Fruit fly (Drosophila melanogaster) whole organism, embryonic: ENCODE results near the gene Cpr30B.

Experiments used
- Awh ChIP-seq: fragments of 200-800 bp; sonication (Bioruptor generic); IDR thresholded peaks from 2 replicates; pipeline ENCODE4, ENCODE4 v1.3.6; 2022; ENCODE audit warnings: missing biosample characterization, missing genetic modification characterization
- BEAF-32 ChIP-seq: fragments of 200-800 bp; sonication (Bioruptor generic); optimal IDR thresholded peaks from 3 replicates; lab custom pipeline; 2017; ENCODE audit warnings: missing biosample characterization, missing genetic modification characterization, mild to moderate bottlenecking, moderate library complexity, missing genetic modification reagents
- CG11093 ChIP-seq: fragments of 200-800 bp; sonication (Bioruptor generic); IDR thresholded peaks from 3 replicates; pipeline ENCODE4 v1.3.6; 2022; ENCODE audit warnings: missing biosample characterization, missing genetic modification characterization
- CG13624 ChIP-seq: fragments of 200-800 bp; sonication (Bioruptor generic); optimal IDR thresholded peaks from 2 replicates; lab custom pipeline; 2016; ENCODE audit warnings: missing biosample characterization, missing genetic modification characterization
- CG17186 ChIP-seq: fragments of 200-800 bp; sonication (Bioruptor generic); optimal IDR thresholded peaks from 3 replicates; lab custom pipeline; 2017; ENCODE audit warnings: missing biosample characterization, missing genetic modification reagents, missing genetic modification characterization
- CG17385 ChIP-seq: fragments of 200-800 bp; sonication (Bioruptor generic); optimal IDR thresholded peaks from 3 replicates; lab custom pipeline; 2018; ENCODE audit warnings: missing biosample characterization, mild to moderate bottlenecking, missing genetic modification characterization
- CG2116 ChIP-seq: fragments of 200-800 bp; sonication (Bioruptor generic); optimal IDR thresholded peaks from 3 replicates; lab custom pipeline; 2018; ENCODE audit warnings: missing biosample characterization, mild to moderate bottlenecking, missing genetic modification characterization
- CG2712 ChIP-seq: fragments of 200-800 bp; optimal IDR thresholded peaks from 3 replicates; lab custom pipeline; 2019; ENCODE audit warnings: missing biosample characterization, mild to moderate bottlenecking, missing genetic modification characterization, moderate library complexity
- CG30403 ChIP-seq: fragments of 200-800 bp; sonication (Bioruptor generic); optimal IDR thresholded peaks from 3 replicates; lab custom pipeline; 2016; ENCODE audit warnings: missing biosample characterization, missing genetic modification characterization
- CG34422 ChIP-seq: fragments of 200-800 bp; sonication (Bioruptor generic); IDR thresholded peaks from 3 replicates; pipeline ENCODE4 v1.3.6; 2022; ENCODE audit warnings: missing biosample characterization, missing genetic modification characterization
- CG4282 ChIP-seq: fragments of 200-800 bp; sonication (Bioruptor generic); optimal IDR thresholded peaks from 2 replicates; lab custom pipeline; 2016; ENCODE audit warnings: missing biosample characterization, missing genetic modification characterization
- CG4404 ChIP-seq: fragments of 200-800 bp; sonication (Bioruptor generic); IDR thresholded peaks from 2 replicates; pipeline ENCODE4 v1.3.6; 2022; ENCODE audit warnings: missing biosample characterization, missing genetic modification characterization
- CG4854 ChIP-seq: fragments of 200-800 bp; sonication (Bioruptor generic); optimal IDR thresholded peaks from 2 replicates; lab custom pipeline; 2016; ENCODE audit warnings: missing biosample characterization, missing genetic modification characterization, inconsistent platforms
- CG5180 ChIP-seq: fragments of 200-800 bp; sonication (Bioruptor generic); optimal IDR thresholded peaks from 3 replicates; lab custom pipeline; 2017; ENCODE audit warnings: missing biosample characterization, missing genetic modification characterization, mild to moderate bottlenecking, moderate library complexity, missing genetic modification reagents
- CG6854 ChIP-seq: fragments of 200-800 bp; sonication (Bioruptor generic); optimal IDR thresholded peaks from 3 replicates; lab custom pipeline; 2017; ENCODE audit warnings: missing biosample characterization, mild to moderate bottlenecking, missing genetic modification characterization
- CG8281 ChIP-seq: fragments of 200-800 bp; sonication (Bioruptor generic); optimal IDR thresholded peaks from 2 replicates; lab custom pipeline; 2018; ENCODE audit warnings: missing biosample characterization, mild to moderate bottlenecking, missing genetic modification characterization, moderate library complexity
- Dek ChIP-seq: fragments of 200-800 bp; sonication (Bioruptor generic); optimal IDR thresholded peaks from 3 replicates; lab custom pipeline; 2019; ENCODE audit warnings: missing biosample characterization, mild to moderate bottlenecking, missing genetic modification characterization, moderate library complexity
- Dll ChIP-seq: fragments of 200-800 bp; sonication (Bioruptor generic); IDR thresholded peaks from 4 replicates; pipeline ENCODE4 v1.3.6; 2022; ENCODE audit warnings: missing biosample characterization, missing genetic modification characterization; ENCODE audit not compliant: partially characterized antibody
- Doc2 ChIP-seq: fragments of 200-800 bp; sonication (Bioruptor generic); IDR thresholded peaks from 2 replicates; pipeline ENCODE4 v1.3.6; 2022; ENCODE audit warnings: missing biosample characterization, missing genetic modification characterization
- HmgD ChIP-seq: fragments of 200-800 bp; sonication (Bioruptor generic); optimal IDR thresholded peaks from 3 replicates; lab custom pipeline; 2016; ENCODE audit warnings: missing biosample characterization, missing genetic modification characterization
- HmgZ ChIP-seq: fragments of 200-800 bp; sonication (Bioruptor generic); optimal IDR thresholded peaks from 2 replicates; lab custom pipeline; 2018; ENCODE audit warnings: missing biosample characterization, mild to moderate bottlenecking, missing genetic modification characterization
- Hsf ChIP-seq: fragments of 200-800 bp; sonication (Bioruptor generic); optimal IDR thresholded peaks from 3 replicates; lab custom pipeline; 2016; ENCODE audit warnings: missing biosample characterization, missing genetic modification characterization
- Kr ChIP-seq: fragments of 200-800 bp; sonication (Bioruptor generic); optimal IDR thresholded peaks from 2 replicates; lab custom pipeline; 2017; ENCODE audit warnings: missing biosample characterization, mild to moderate bottlenecking, missing genetic modification characterization
- NC2α ChIP-seq: fragments of 200-800 bp; sonication (Bioruptor generic); optimal IDR thresholded peaks from 2 replicates; lab custom pipeline; 2016; ENCODE audit warnings: missing biosample characterization, missing genetic modification characterization
- NFAT ChIP-seq: fragments of 200-800 bp; sonication (Bioruptor generic); IDR thresholded peaks from 2 replicates; pipeline ENCODE4 v1.3.6; 2022; ENCODE audit warnings: missing biosample characterization, missing genetic modification characterization
- NK7.1 ChIP-seq: fragments of 200-800 bp; sonication (Bioruptor generic); optimal IDR thresholded peaks from 3 replicates; lab custom pipeline; 2016; ENCODE audit warnings: missing biosample characterization, missing genetic modification characterization
- Pdp1 ChIP-seq, 2 experiments: fragments of 200-800 bp; sonication (Bioruptor generic); optimal IDR thresholded peaks; 3 replicates each; lab custom pipeline; 2016; ENCODE audit warnings: missing biosample characterization in 2 of 2, missing genetic modification characterization in 2 of 2, mild to moderate bottlenecking in 1 of 2, moderate library complexity in 1 of 2
- Ravus ChIP-seq: fragments of 200-800 bp; sonication (Bioruptor generic); IDR thresholded peaks from 2 replicates; pipeline ENCODE4 v1.3.6; 2022; ENCODE audit warnings: missing biosample characterization, missing genetic modification characterization
- Xrp1 ChIP-seq: fragments of 200-800 bp; sonication (Bioruptor generic); IDR thresholded peaks from 2 replicates; pipeline ENCODE4 v1.3.6; 2022; ENCODE audit warnings: missing biosample characterization, missing genetic modification characterization
- ac ChIP-seq: fragments of 200-800 bp; sonication (Bioruptor generic); optimal IDR thresholded peaks from 3 replicates; lab custom pipeline; 2017; ENCODE audit warnings: missing biosample characterization, mild to moderate bottlenecking, missing genetic modification characterization
- ato ChIP-seq: fragments of 200-800 bp; sonication (Bioruptor generic); IDR thresholded peaks from 2 replicates; pipeline ENCODE4 v1.3.6; 2022; ENCODE audit warnings: missing biosample characterization, missing genetic modification characterization; ENCODE audit not compliant: partially characterized antibody
- crc ChIP-seq: fragments of 200-800 bp; sonication (Bioruptor generic); optimal IDR thresholded peaks from 2 replicates; lab custom pipeline; 2016; ENCODE audit warnings: missing biosample characterization, missing genetic modification characterization
- crol ChIP-seq: fragments of 200-800 bp; sonication (Bioruptor generic); IDR thresholded peaks from 2 replicates; pipeline ENCODE4 v1.3.6; 2022; ENCODE audit warnings: missing biosample characterization, missing genetic modification characterization
- crp ChIP-seq, 2 experiments: fragments of 200-800 bp; sonication (Bioruptor generic); optimal IDR thresholded peaks; 2 replicates in 1 of 2; 3 replicates in 1 of 2; lab custom pipeline; 2017; ENCODE audit warnings: missing biosample characterization in 2 of 2, missing genetic modification characterization in 2 of 2, mild to moderate bottlenecking in 1 of 2, moderate library complexity in 1 of 2
- da ChIP-seq: fragments of 200-800 bp; sonication (Bioruptor generic); optimal IDR thresholded peaks from 2 replicates; lab custom pipeline; 2016; ENCODE audit warnings: missing biosample characterization, missing genetic modification characterization
- dmrt99B ChIP-seq: fragments of 200-800 bp; sonication (Bioruptor generic); optimal IDR thresholded peaks from 2 replicates; lab custom pipeline; 2018; ENCODE audit warnings: missing biosample characterization, mild to moderate bottlenecking, missing genetic modification characterization, moderate library complexity
- gro ChIP-seq: fragments of 200-800 bp; sonication (Bioruptor generic); optimal IDR thresholded peaks from 2 replicates; lab custom pipeline; 2016; ENCODE audit warnings: missing biosample characterization, missing genetic modification characterization
- her ChIP-seq: fragments of 200-800 bp; sonication (Bioruptor generic); optimal IDR thresholded peaks from 2 replicates; lab custom pipeline; 2016; ENCODE audit warnings: missing biosample characterization, missing genetic modification characterization
- hth ChIP-seq: fragments of >200 bp; optimal IDR thresholded peaks from 2 replicates; lab custom pipeline; 2017; ENCODE audit warnings: inconsistent platforms
- inv ChIP-seq: fragments of 200-800 bp; sonication (Bioruptor generic); IDR thresholded peaks from 2 replicates; pipeline ENCODE4 v1.3.6; 2022; ENCODE audit warnings: missing biosample characterization, missing genetic modification characterization; ENCODE audit not compliant: partially characterized antibody
- odd ChIP-seq: fragments of 200-800 bp; sonication (Bioruptor generic); optimal IDR thresholded peaks from 2 replicates; lab custom pipeline; 2017; ENCODE audit warnings: missing biosample characterization, mild to moderate bottlenecking, missing genetic modification characterization
- p53 ChIP-seq: fragments of 200-800 bp; sonication (Bioruptor generic); optimal IDR thresholded peaks from 2 replicates; lab custom pipeline; 2016; ENCODE audit warnings: missing biosample characterization, missing genetic modification characterization
- pan ChIP-seq, 4 experiments: fragments of >200 bp in 3 of 4; fragments of 200-800 bp in 1 of 4; sonication (Bioruptor generic) in 1 of 4; optimal IDR thresholded peaks in 3 of 4; IDR thresholded peaks in 1 of 4; 2 replicates each; pipeline versions ENCODE4 v1.3.6 to Lab custom; 2017 to 2022; ENCODE audit warnings: missing biosample characterization in 2 of 4, missing genetic modification characterization in 2 of 4, mixed read lengths in 1 of 4
- ranshi ChIP-seq: fragments of 200-800 bp; sonication (Bioruptor generic); IDR thresholded peaks from 2 replicates; pipeline ENCODE4 v1.3.6; 2022; ENCODE audit warnings: missing biosample characterization, missing genetic modification characterization
- repo ChIP-seq: fragments of 200-800 bp; sonication (Bioruptor generic); optimal IDR thresholded peaks from 2 replicates; lab custom pipeline; 2016; ENCODE audit warnings: missing biosample characterization, missing genetic modification characterization
- sens-2 ChIP-seq: fragments of 200-800 bp; sonication (Bioruptor generic); IDR thresholded peaks from 2 replicates; pipeline ENCODE4 v1.3.6; 2022; ENCODE audit warnings: missing biosample characterization, missing genetic modification characterization
- sob ChIP-seq: fragments of 200-800 bp; sonication (Bioruptor generic); IDR thresholded peaks from 2 replicates; pipeline ENCODE4 v1.3.6; 2022; ENCODE audit warnings: missing biosample characterization, missing genetic modification characterization
- stc ChIP-seq: fragments of 200-800 bp; sonication (Bioruptor generic); IDR thresholded peaks from 2 replicates; pipeline ENCODE4 v1.3.6; 2022; ENCODE audit warnings: missing biosample characterization, missing genetic modification characterization
- toy ChIP-seq: fragments of 200-800 bp; sonication (Bioruptor generic); IDR thresholded peaks from 2 replicates; pipeline ENCODE4 v1.3.6; 2022; ENCODE audit warnings: missing biosample characterization, missing genetic modification characterization

The Cpr30B gene

DNA sequence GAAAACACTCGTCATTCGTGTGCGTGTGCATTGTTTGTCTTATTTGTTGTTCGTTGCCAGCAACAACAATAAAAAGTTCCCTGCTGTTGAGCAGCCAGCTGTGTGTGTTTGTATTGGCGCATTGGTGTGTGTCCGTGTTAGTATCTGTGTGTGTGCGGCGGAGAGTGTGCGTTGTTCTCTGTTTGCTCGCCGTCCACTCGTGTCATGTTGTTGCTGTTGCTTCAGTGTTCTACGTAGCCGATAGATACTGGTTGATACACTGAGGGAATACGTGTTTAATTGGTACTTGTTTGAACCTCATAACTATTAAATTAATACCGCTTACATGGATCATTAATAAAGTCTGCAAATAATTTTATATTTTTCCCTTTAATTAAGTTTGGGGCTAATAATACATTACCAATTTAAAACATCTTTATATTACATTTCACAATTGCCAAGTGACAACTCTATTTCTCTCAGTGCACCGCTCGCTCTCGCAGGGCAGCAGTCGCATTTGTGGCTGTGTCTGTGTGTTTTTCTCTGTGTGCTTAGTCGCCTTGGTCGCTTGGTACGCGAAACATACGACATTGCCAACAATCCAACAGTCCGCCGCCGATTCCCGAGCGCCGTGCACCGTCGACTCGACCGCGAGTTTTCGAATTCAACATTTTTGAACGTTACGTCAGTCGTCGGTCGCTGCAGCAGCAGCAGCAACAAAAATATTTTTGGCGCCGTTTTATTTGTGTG is 25.8 kb downstream of the Cpr30B start, which contains the start of gene brwl (continued):
- TF ChIP-seq CG17385 (peak; percentile 96), gro (peak; percentile 97), CG6854 (GFP tag; lab: Kevin White, UChicago) (peak; percentile 99), BEAF-32 (GFP tag; lab: Kevin White, UChicago) (peak; percentile 45), HmgD (GFP tag; lab: Kevin White, UChicago) (peak; percentile 95), ranshi (GFP tag; lab: Robert Waterston, UW) (peak; percentile 98), p53 (GFP tag; lab: Kevin White, UChicago) (peak; percentile 92), odd (peak; percentile 99), repo (GFP tag; lab: Kevin White, UChicago) (peak; percentile 97), dmrt99B (peak; percentile 99), Dll (GFP tag; lab: Robert Waterston, UW) (no peak), Hsf (GFP tag; lab: Kevin White, UChicago) (peak; percentile 99), inv (GFP tag; lab: Robert Waterston, UW) (no peak), da (GFP tag; lab: Kevin White, UChicago) (peak; percentile 95), NK7.1 (GFP tag; lab: Kevin White, UChicago) (peak; percentile 96), crc (peak; percentile 97), CG4854 (peak; percentile 98), Kr (GFP tag; lab: Kevin White, UChicago) (peak; percentile 88), crol (GFP tag; lab: Robert Waterston, UW) (peak; percentile 81), ac (peak; percentile 97), CG13624 (GFP tag; lab: Kevin White, UChicago) (peak; percentile 98), CG4282 (GFP tag; lab: Kevin White, UChicago) (peak; percentile 91), stc (peak; percentile 99), HmgZ (tag; lab: Kevin White, UChicago) (peak; percentile 99), Doc2 (GFP tag; lab: Robert Waterston, UW) (peak; percentile 93), Awh (GFP tag; lab: Robert Waterston, UW) (peak; percentile 98), crp (GFP tag; optimal IDR thresholded peaks at IDR 0.05; lab: Kevin White, UChicago) (peak; percentile 42 to 78), CG17186 (GFP tag; lab: Kevin White, UChicago) (peak; percentile 92), sens-2 (GFP tag; lab: Robert Waterston, UW) (peak; percentile 95), Ravus (GFP tag; lab: Robert Waterston, UW) (peak; percentile 95), CG34422 (GFP tag; lab: Robert Waterston, UW) (peak; percentile 99), CG4404 (peak; percentile 98), hth (lab: Kevin White, UChicago) (no peak), NC2α (peak; percentile 96), CG2116 (peak; percentile 90), Pdp1 (GFP tag; optimal IDR thresholded peaks at IDR 0.05; lab: Kevin White, UChicago) (peak; percentile 98 to 99), NFAT (GFP tag; lab: Robert Waterston, UW) (peak; percentile 95), toy (GFP tag; lab: Robert Waterston, UW) (peak; percentile 94), CG2712 (tag; lab: Kevin White, UChicago) (peak; percentile 99), Dek (tag; lab: Kevin White, UChicago) (peak; percentile 98), CG8281 (tag; lab: Kevin White, UChicago) (peak; percentile 94), CG30403 (GFP tag; lab: Kevin White, UChicago) (peak; percentile 99), pan (optimal IDR thresholded peaks at IDR 0.05; lab: Kevin White, UChicago) (no peak), pan (GFP tag; optimal IDR thresholded peaks at IDR 0.05 in 1 of 2, IDR thresholded peaks at IDR 0.05 in 1 of 2) (peak in 1 of 2 experiments; percentile 98), sob (peak; percentile 98), CG5180 (peak; percentile 93), her (peak; percentile 93), CG11093 (peak; percentile 97), Xrp1 (peak; percentile 99), ato (GFP tag; lab: Robert Waterston, UW) (peak; percentile 61; the same call in 1 of the 2 replicates)
